Worm (Caenorhabditis elegans): ENCODE measurements around the gene sup-1.
A peak's percentile ranks its signal among the peaks of the same experiment; 100 is the strongest.

Gene sup-1

DNA sequence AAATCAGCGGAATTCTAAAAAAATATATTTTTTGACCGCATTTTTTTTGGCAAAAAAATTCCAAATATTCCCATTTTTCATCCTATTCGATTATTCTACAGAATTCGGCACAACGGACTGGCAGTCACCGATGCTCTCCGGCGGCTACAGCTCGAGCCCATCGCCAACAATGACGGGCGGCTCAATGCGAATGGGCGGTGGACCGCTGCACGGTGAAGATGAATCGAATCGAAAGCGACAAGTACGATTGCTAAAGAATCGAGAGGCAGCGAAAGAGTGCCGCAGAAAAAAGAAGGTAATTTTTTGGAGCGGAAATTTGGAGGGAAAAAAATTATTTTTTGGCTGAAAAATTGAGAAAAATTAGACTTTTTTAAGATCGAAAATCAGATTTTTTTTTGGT lies 45.0 kb downstream of the sup-1 start:
- TF ChIP-seq fkh-8 (tag; optimal IDR thresholded peaks at IDR 0.05) (peak; percentile 10), nhr-85 (tag) (peak; percentile 48), aha-1 (tag; optimal IDR thresholded peaks at IDR 0.05) (no peak)

DNA sequence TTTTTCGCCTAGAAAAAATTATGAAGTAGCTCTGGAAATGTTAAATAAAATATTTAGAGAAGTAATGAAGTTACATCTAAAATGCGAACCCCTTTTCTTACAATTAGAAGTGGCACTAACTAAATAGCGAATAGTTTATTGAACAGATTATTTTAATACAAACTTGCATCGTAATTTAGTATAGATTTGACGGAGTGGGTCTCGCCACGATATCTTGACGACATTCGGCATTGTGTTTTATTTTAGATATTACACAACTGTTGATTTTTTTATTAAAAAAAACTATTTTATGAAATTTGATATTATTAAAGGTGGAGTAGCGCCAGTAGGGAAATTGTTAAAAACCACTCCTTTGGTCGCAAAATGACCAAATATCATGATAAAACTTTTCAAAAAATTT lies 47.5 kb downstream of the sup-1 start:
- TF ChIP-seq alr-1 (tag; optimal IDR thresholded peaks at IDR 0.05; ENCODE audit: borderline replicate concordance), result no peak

DNA sequence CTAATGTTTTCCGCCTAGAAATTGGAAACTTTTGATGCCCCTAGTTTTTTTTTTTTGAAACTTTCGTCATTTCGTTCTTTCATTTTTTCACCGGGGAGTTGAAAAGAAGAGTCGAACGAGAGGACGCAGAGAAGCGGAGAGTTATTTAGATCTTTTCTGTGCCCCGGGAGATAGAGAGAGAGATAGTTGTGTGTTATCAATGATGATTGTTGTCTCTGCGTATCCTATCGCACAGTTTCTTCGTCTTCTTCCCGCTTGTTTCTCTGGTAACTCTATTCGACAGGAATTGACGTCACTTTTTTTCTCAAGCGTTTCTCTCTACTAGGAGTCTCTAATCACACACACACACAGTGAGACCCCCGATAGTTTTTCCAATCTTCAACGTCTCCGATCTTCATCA lies 48.1 kb downstream of the sup-1 start:
- no peak for TF ChIP-seq irx-1 (tag; optimal IDR thresholded peaks at IDR 0.05)
- TF ChIP-seq pax-3 (tag; optimal IDR thresholded peaks at IDR 0.05), result peak; percentile 21
- peak; percentile 83 for TF ChIP-seq lin-14 (GFP tag; optimal IDR thresholded peaks at IDR 0.05)
- no peak for TF ChIP-seq ztf-4 (tag; optimal IDR thresholded peaks at IDR 0.05)
- TF ChIP-seq dpl-1 (GFP tag; optimal IDR thresholded peaks at IDR 0.05), result peak; percentile 11 to 17 (median 16)
- no peak for TF ChIP-seq nhr-84 (tag; optimal IDR thresholded peaks at IDR 0.05)
- TF ChIP-seq pag-3 (tag; optimal IDR thresholded peaks at IDR 0.05; ENCODE audit: borderline replicate concordance, insufficient read depth), result no peak
- no peak for TF ChIP-seq zip-4 (GFP tag; optimal IDR thresholded peaks at IDR 0.05)
- peak; percentile 79 for TF ChIP-seq nhr-71 (tag; optimal IDR thresholded peaks at IDR 0.05)
- TF ChIP-seq mdl-1 (tag; optimal IDR thresholded peaks at IDR 0.05), result peak in 1 of 2 experiments; percentile 35
- TF ChIP-seq egl-27 (tag; optimal IDR thresholded peaks at IDR 0.05), result peak in 1 of 2 experiments; percentile 33
- TF ChIP-seq unc-130 (tag; optimal IDR thresholded peaks at IDR 0.05), result peak; percentile 67
- peak; percentile 65 for TF ChIP-seq nhr-77 (tag; optimal IDR thresholded peaks at IDR 0.05)
- peak; percentile 25 for TF ChIP-seq lin-13 (GFP tag; optimal IDR thresholded peaks at IDR 0.05)
- TF ChIP-seq efl-1 (optimal IDR thresholded peaks at IDR 0.05), result peak; percentile 29 to 41
- peak; percentile 18 to 94 for TF ChIP-seq efl-1 (GFP tag; optimal IDR thresholded peaks at IDR 0.05 in 1 of 2)
- TF ChIP-seq elt-3 (tag; optimal IDR thresholded peaks at IDR 0.05), result peak in 4 of 6 experiments; percentile 35 to 95 (median 82)
- TF ChIP-seq lin-35 (GFP tag; optimal IDR thresholded peaks at IDR 0.05), result peak in 1 of 2 experiments; percentile 80
- TF ChIP-seq skn-1 (tag; optimal IDR thresholded peaks at IDR 0.05), result peak; percentile 45
- peak; percentile 88 for TF ChIP-seq pqm-1 (tag; optimal IDR thresholded peaks at IDR 0.05)
- peak; percentile 37 for TF ChIP-seq mep-1 (tag; optimal IDR thresholded peaks at IDR 0.05)
- peak; percentile 77 for TF ChIP-seq nhr-20 (tag; optimal IDR thresholded peaks at IDR 0.05)
- TF ChIP-seq rnt-1 (tag; optimal IDR thresholded peaks at IDR 0.05), result peak; percentile 27
- TF ChIP-seq lin-39 (tag; optimal IDR thresholded peaks at IDR 0.05), result no peak
- peak; percentile 91 for TF ChIP-seq nhr-85 (tag)
- TF ChIP-seq jun-1 (tag; optimal IDR thresholded peaks at IDR 0.05), result peak; percentile 59
- no peak for TF ChIP-seq sox-4 (tag; optimal IDR thresholded peaks at IDR 0.05)
- TF ChIP-seq C16A3.4 (tag; optimal IDR thresholded peaks at IDR 0.05), result peak; percentile 61
- no peak for TF ChIP-seq C34B4.2 (tag; optimal IDR thresholded peaks at IDR 0.05)
- TF ChIP-seq lir-3 (tag; optimal IDR thresholded peaks at IDR 0.05; ENCODE audit: poor library complexity), result peak; percentile 6
- TF ChIP-seq nhr-19 (GFP tag; conservative IDR thresholded peaks at IDR 0.05), result peak; percentile 52
- no peak for TF ChIP-seq ces-1 (GFP tag; optimal IDR thresholded peaks at IDR 0.05)
- TF ChIP-seq tbx-2 (tag; optimal IDR thresholded peaks at IDR 0.05), result peak; percentile 68
- TF ChIP-seq swsn-7 (tag; optimal IDR thresholded peaks at IDR 0.05), result peak; percentile 26
- no peak for TF ChIP-seq ceh-90 (tag; optimal IDR thresholded peaks at IDR 0.05)
- TF ChIP-seq snu-23 (GFP tag; optimal IDR thresholded peaks at IDR 0.05), result peak; percentile 78
- TF ChIP-seq snpc-4 (tag; optimal IDR thresholded peaks at IDR 0.05), result no peak
- peak; percentile 78 for TF ChIP-seq elt-2 (tag; optimal IDR thresholded peaks at IDR 0.05)
- peak; percentile 73 for TF ChIP-seq blmp-1 (tag; optimal IDR thresholded peaks at IDR 0.05)
- no peak for TF ChIP-seq unc-62 (GFP tag; optimal IDR thresholded peaks at IDR 0.05)
- no peak for TF ChIP-seq ztf-11 (tag; optimal IDR thresholded peaks at IDR 0.05)
- TF ChIP-seq nhr-90 (tag; optimal IDR thresholded peaks at IDR 0.05; ENCODE audit: poor library complexity), result peak; percentile 66
- peak; percentile 33 for TF ChIP-seq xbp-1 (tag; optimal IDR thresholded peaks at IDR 0.05)
- peak in 2 of 3 experiments; percentile 6 to 8 for TF ChIP-seq ceh-82 (tag; optimal IDR thresholded peaks at IDR 0.05)
- no peak for TF ChIP-seq F16B12.6 (tag; optimal IDR thresholded peaks at IDR 0.05)
- TF ChIP-seq lsy-2 (tag; optimal IDR thresholded peaks at IDR 0.05), result peak; percentile 8 to 79

Data from whole organism, L1 larva.